Worm (Caenorhabditis elegans) whole organism, L3 larva: ENCODE data around the gene clc-4.

Source experiments
- R02D3.7 ChIP-seq: fragments of 150-350 bp; optimal IDR thresholded peaks from 2 replicates; lab custom pipeline; 2014; ENCODE audit warnings: missing biosample characterization, missing genetic modification characterization
- ZK546.5 ChIP-seq: sonication (generic microtip); optimal IDR thresholded peaks from 2 replicates; lab custom pipeline; 2017; ENCODE audit warnings: missing biosample characterization, missing genetic modification characterization
- aly-2 ChIP-seq: fragments of 150-350 bp; optimal IDR thresholded peaks from 2 replicates; lab custom pipeline; 2014; ENCODE audit warnings: missing biosample characterization, missing genetic modification characterization
- ama-1 ChIP-seq: fragments of 150-350 bp; optimal IDR thresholded peaks from 2 replicates; lab custom pipeline; 2018
- ceh-16 ChIP-seq: sonication (generic microtip); optimal IDR thresholded peaks from 2 replicates; lab custom pipeline; 2017; ENCODE audit warnings: missing biosample characterization, missing genetic modification characterization
- ceh-28 ChIP-seq: fragments of 150-350 bp; optimal IDR thresholded peaks from 2 replicates; lab custom pipeline; 2014; ENCODE audit warnings: missing biosample characterization, missing genetic modification reagents, missing genetic modification characterization
- ceh-82 ChIP-seq: fragments of 150-350 bp; optimal IDR thresholded peaks from 2 replicates; lab custom pipeline; 2014; ENCODE audit warnings: missing biosample characterization, missing genetic modification characterization
- ceh-9 ChIP-seq: sonication (generic microtip); optimal IDR thresholded peaks from 2 replicates; lab custom pipeline; 2018; ENCODE audit warnings: missing biosample characterization, missing genetic modification characterization
- daf-12 ChIP-seq: fragments of 150-350 bp; optimal IDR thresholded peaks from 2 replicates; lab custom pipeline; 2014; ENCODE audit warnings: missing biosample characterization, missing genetic modification reagents, missing genetic modification characterization
- egl-27 ChIP-seq: sonication (generic microtip); optimal IDR thresholded peaks from 4 replicates; lab custom pipeline; 2017; ENCODE audit warnings: missing biosample characterization, missing genetic modification reagents, missing genetic modification characterization
- egl-5 ChIP-seq: fragments of 150-350 bp; optimal IDR thresholded peaks from 2 replicates; lab custom pipeline; 2017; ENCODE audit warnings: missing biosample characterization, missing genetic modification reagents, missing genetic modification characterization, inconsistent platforms
- elt-1 ChIP-seq: fragments of 150-350 bp; optimal IDR thresholded peaks from 2 replicates; lab custom pipeline; 2014; ENCODE audit warnings: missing biosample characterization, missing genetic modification characterization
- elt-2 ChIP-seq: sonication (generic microtip); optimal IDR thresholded peaks from 2 replicates; lab custom pipeline; 2016; ENCODE audit warnings: missing genetic modification reagents, mild to moderate bottlenecking, missing genetic modification characterization, missing compliant biosample characterization
- elt-3 ChIP-seq, 3 experiments: fragments of 150-350 bp in 1 of 3; sonication (generic microtip) in 2 of 3; optimal IDR thresholded peaks; 2 replicates in 2 of 3; 4 replicates in 1 of 3; lab custom pipeline; 2014 to 2017; ENCODE audit warnings: missing biosample characterization in 3 of 3, missing genetic modification characterization in 3 of 3
- eor-1 ChIP-seq, 2 experiments: fragments of 150-350 bp; optimal IDR thresholded peaks; 2 replicates each; lab custom pipeline; 2014 to 2018; ENCODE audit warnings: missing biosample characterization in 2 of 2, missing genetic modification characterization in 2 of 2
- fkh-10 ChIP-seq: sonication (generic microtip); optimal IDR thresholded peaks from 2 replicates; lab custom pipeline; 2017; ENCODE audit warnings: missing biosample characterization, missing genetic modification reagents, missing genetic modification characterization
- fkh-2 ChIP-seq: fragments of 150-350 bp; optimal IDR thresholded peaks from 2 replicates; lab custom pipeline; 2014; ENCODE audit warnings: missing biosample characterization, missing genetic modification reagents, missing genetic modification characterization
- fos-1 ChIP-seq: fragments of 150-350 bp; optimal IDR thresholded peaks from 2 replicates; lab custom pipeline; 2014; ENCODE audit warnings: missing biosample characterization, missing genetic modification characterization
- jun-1 ChIP-seq: fragments of 150-350 bp; optimal IDR thresholded peaks from 2 replicates; lab custom pipeline; 2014; ENCODE audit warnings: missing biosample characterization, missing genetic modification reagents, missing genetic modification characterization
- lin-15B ChIP-seq: fragments of 150-350 bp; optimal IDR thresholded peaks from 2 replicates; lab custom pipeline; 2014; ENCODE audit warnings: missing biosample characterization, missing genetic modification characterization
- lin-39 ChIP-seq: fragments of 150-350 bp; optimal IDR thresholded peaks from 2 replicates; lab custom pipeline; 2018; ENCODE audit warnings: missing biosample characterization, missing genetic modification reagents, missing genetic modification characterization
- lsy-12 ChIP-seq: sonication (generic microtip); optimal IDR thresholded peaks from 2 replicates; lab custom pipeline; 2016; ENCODE audit warnings: mild to moderate bottlenecking, missing genetic modification characterization, missing compliant biosample characterization
- mml-1 ChIP-seq: fragments of 150-350 bp; sonication (generic microtip); optimal IDR thresholded peaks from 3 replicates; lab custom pipeline; 2014; ENCODE audit warnings: missing biosample characterization, missing genetic modification characterization
- nfya-1 ChIP-seq: sonication (generic microtip); optimal IDR thresholded peaks from 2 replicates; lab custom pipeline; 2017; ENCODE audit warnings: missing genetic modification characterization, mild to moderate bottlenecking, missing compliant biosample characterization, antibody characterized with exemption, moderate library complexity; ENCODE audit not compliant: insufficient read depth
- nhr-12 ChIP-seq: fragments of 150-350 bp; optimal IDR thresholded peaks from 2 replicates; lab custom pipeline; 2014; ENCODE audit warnings: missing biosample characterization, missing genetic modification characterization
- nhr-23 ChIP-seq: fragments of 150-350 bp; optimal IDR thresholded peaks from 2 replicates; lab custom pipeline; 2014; ENCODE audit warnings: missing biosample characterization, missing genetic modification reagents, missing genetic modification characterization
- nhr-25 ChIP-seq: sonication (generic microtip); optimal IDR thresholded peaks from 2 replicates; lab custom pipeline; 2017; ENCODE audit warnings: missing biosample characterization, missing genetic modification characterization
- nhr-67 ChIP-seq: fragments of 150-350 bp; optimal IDR thresholded peaks from 2 replicates; lab custom pipeline; 2014; ENCODE audit warnings: missing biosample characterization, missing genetic modification characterization
- nhr-77 ChIP-seq: fragments of 150-350 bp; optimal IDR thresholded peaks from 2 replicates; lab custom pipeline; 2014; ENCODE audit warnings: missing biosample characterization, missing genetic modification characterization
- sea-2 ChIP-seq: fragments of 150-350 bp; sonication (generic microtip); optimal IDR thresholded peaks from 4 replicates; lab custom pipeline; 2014; ENCODE audit warnings: missing biosample characterization, missing genetic modification reagents, missing genetic modification characterization
- skn-1 ChIP-seq: fragments of 150-350 bp; optimal IDR thresholded peaks from 2 replicates; lab custom pipeline; 2014; ENCODE audit warnings: missing biosample characterization, missing genetic modification characterization
- snpc-4 ChIP-seq: fragments of 150-350 bp; optimal IDR thresholded peaks from 2 replicates; lab custom pipeline; 2014; ENCODE audit warnings: missing biosample characterization, missing genetic modification characterization
- tbx-2 ChIP-seq: sonication (generic microtip); optimal IDR thresholded peaks from 2 replicates; lab custom pipeline; 2016; ENCODE audit warnings: mild to moderate bottlenecking, missing genetic modification characterization, missing compliant biosample characterization
- unc-39 ChIP-seq: sonication (generic microtip); optimal IDR thresholded peaks from 4 replicates; lab custom pipeline; 2017; ENCODE audit warnings: missing biosample characterization, missing genetic modification characterization
- ztf-11 ChIP-seq: fragments of 150-350 bp; optimal IDR thresholded peaks from 2 replicates; lab custom pipeline; 2014; ENCODE audit warnings: missing biosample characterization, missing genetic modification characterization
- ztf-4 ChIP-seq: fragments of 150-350 bp; optimal IDR thresholded peaks from 2 replicates; lab custom pipeline; 2014; ENCODE audit warnings: missing biosample characterization, missing genetic modification characterization

clc-4 gene

DNA sequence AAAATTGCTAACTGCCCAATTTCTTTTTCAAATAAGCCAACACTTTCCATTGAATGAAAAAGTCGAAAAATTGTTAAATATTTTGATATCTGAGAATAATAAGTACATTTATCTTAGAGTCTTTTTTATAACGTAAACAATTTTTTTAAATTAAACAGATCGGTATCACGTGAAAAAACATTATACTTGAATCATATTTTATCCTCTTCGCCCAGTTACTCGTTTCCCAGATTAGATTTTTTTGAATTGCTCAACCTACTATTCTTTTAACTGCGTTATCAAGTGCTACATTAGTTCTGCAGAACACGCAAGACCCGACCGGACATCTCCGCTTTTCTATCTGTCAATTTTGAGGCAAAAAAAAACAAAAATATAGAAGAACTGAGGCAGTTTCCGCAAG, 20.7 kb upstream of the clc-4 start, which contains the start of gene F31B12.4:
F31B12.4 (plus strand) TSS at position 301 of the 400 bp plus-strand sequence.
- no peak for TF ChIP-seq egl-5 (tag; lab: Kevin White, UChicago)
- no peak for TF ChIP-seq nhr-23 (tag; lab: Kevin White, UChicago)
- no peak for TF ChIP-seq egl-27 (tag; lab: Kevin White, UChicago)
- TF ChIP-seq fkh-2 = no peak
- TF ChIP-seq elt-2 (tag; lab: Kevin White, UChicago) = no peak
- TF ChIP-seq lsy-12 (tag; lab: Kevin White, UChicago) = no peak
- no peak for TF ChIP-seq ceh-16 (tag; lab: Kevin White, UChicago)
- TF ChIP-seq eor-1 (tag; optimal IDR thresholded peaks at IDR 0.05; lab: Kevin White, UChicago) = no peak
- no peak for TF ChIP-seq ztf-11
- no peak for TF ChIP-seq nfya-1 (tag; lab: Kevin White, UChicago)
- no peak for TF ChIP-seq tbx-2
- no peak for TF ChIP-seq R02D3.7 (tag; lab: Kevin White, UChicago)
- no peak for TF ChIP-seq aly-2 (tag; lab: Kevin White, UChicago)
- TF ChIP-seq ZK546.5 (tag; lab: Kevin White, UChicago) = no peak
- no peak for TF ChIP-seq elt-1 (tag; lab: Kevin White, UChicago)
- TF ChIP-seq nhr-77 (tag; lab: Kevin White, UChicago) = no peak
- no peak for TF ChIP-seq ama-1 (lab: Kevin White, UChicago)
- TF ChIP-seq nhr-12 = no peak
- no peak for TF ChIP-seq daf-12 (tag; lab: Kevin White, UChicago)
- TF ChIP-seq lin-39 (tag; lab: Kevin White, UChicago) = no peak

DNA sequence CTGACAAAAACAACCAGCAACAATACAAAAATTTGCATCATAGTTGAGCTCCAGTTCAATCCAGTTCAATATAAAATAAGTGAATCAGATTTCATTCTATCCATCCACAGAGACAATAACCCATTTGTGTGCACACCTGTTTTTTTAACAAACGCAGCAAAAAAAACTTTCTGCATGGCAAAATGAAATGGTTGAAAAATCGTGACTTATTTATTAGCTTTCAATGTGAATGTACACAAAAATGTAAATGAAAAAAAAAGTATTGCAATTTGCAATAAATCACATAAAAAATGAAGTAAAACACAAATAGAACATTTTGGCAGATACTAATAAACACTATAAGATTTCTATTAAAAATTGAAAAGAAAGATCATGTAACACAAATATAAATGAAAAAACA, 10.9 kb upstream of the clc-4 start, which contains the start of gene T05A10.6:
T05A10.6 (minus strand) TSS at position 101 of the 400 bp plus-strand sequence.
- TF ChIP-seq nhr-67 (tag; lab: Kevin White, UChicago) (no peak), elt-3 (tag; optimal IDR thresholded peaks at IDR 0.05; lab: Kevin White, UChicago) (no peak), ztf-4 (tag; lab: Kevin White, UChicago) (no peak), daf-12 (tag; lab: Kevin White, UChicago) (no peak), lsy-12 (tag; lab: Kevin White, UChicago) (no peak), sea-2 (GFP tag; lab: Kevin White, UChicago) (no peak)
- TF ChIP-seq, all 47 proteins: peak for 0

DNA sequence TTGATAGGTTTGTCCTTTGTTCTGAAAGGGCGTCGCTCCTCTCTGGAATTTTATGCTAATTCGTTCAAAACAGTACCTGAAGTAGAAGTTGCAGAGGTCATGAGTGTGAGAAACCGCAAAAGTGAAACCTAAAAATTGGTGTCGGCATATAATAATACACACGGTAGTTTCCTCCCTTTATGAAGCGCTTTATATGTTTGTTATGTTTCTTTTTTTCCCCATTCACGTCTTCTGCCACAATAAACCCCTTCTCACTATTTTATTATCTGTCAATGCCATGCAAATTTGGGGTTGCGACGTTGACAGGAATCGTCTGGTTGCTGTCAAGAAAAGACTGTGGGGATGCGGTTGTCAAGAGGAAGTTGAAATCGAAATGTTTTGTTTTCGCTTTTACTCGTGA, 8.7 kb upstream of the clc-4 start, which contains the start of gene vap-2:
vap-2 (minus strand) TSS at position 101 of the 400 bp plus-strand sequence.
- TF ChIP-seq ceh-9 (tag; lab: Kevin White, UChicago) = no peak
- TF ChIP-seq sea-2 (GFP tag; lab: Kevin White, UChicago) = no peak
- TF ChIP-seq ceh-28 (tag; lab: Kevin White, UChicago) = no peak
- no peak for TF ChIP-seq elt-3 (tag; optimal IDR thresholded peaks at IDR 0.05; lab: Kevin White, UChicago)
- no peak for TF ChIP-seq nhr-77 (tag; lab: Kevin White, UChicago)
- TF ChIP-seq lin-15B (tag; lab: Kevin White, UChicago) = no peak
- no peak for TF ChIP-seq ztf-11

DNA sequence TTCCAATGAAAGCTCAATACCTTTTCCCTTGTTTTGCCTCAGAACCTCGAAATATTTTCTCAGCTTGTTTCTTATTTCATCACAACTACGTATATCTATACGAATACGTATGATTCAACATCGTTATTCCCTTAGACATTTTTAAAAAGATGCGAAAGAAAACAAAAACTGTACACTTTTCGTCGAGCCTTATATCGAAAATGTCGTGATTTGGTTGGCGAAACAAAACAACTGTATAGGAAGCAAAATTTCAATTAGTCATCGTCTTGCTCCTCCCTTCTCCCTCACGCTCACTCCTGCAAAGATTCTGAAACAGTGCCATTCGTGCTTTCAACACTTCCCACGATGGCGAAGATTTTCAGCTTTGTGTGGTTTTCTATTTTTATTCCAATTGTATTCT, 3.5 kb upstream of the clc-4 start, which contains the start of gene ttr-14:
ttr-14 (plus strand) TSS at position 301 of the 400 bp plus-strand sequence.
- no peak for TF ChIP-seq lsy-12 (tag; lab: Kevin White, UChicago)
- TF ChIP-seq aly-2 (tag; lab: Kevin White, UChicago) = no peak
- no peak for TF ChIP-seq jun-1 (tag; lab: Kevin White, UChicago)
- TF ChIP-seq mml-1 (tag; lab: Kevin White, UChicago) = no peak
- TF ChIP-seq elt-2 (tag; lab: Kevin White, UChicago) = no peak
- no peak for TF ChIP-seq skn-1 (tag; lab: Kevin White, UChicago)
- TF ChIP-seq unc-39 (tag; lab: Kevin White, UChicago) = no peak
- no peak for TF ChIP-seq ceh-82
- TF ChIP-seq ceh-28 (tag; lab: Kevin White, UChicago) = no peak
- TF ChIP-seq nhr-25 (tag; lab: Kevin White, UChicago) = no peak
- TF ChIP-seq nhr-23 (tag; lab: Kevin White, UChicago) = no peak
- no peak for TF ChIP-seq fkh-10 (GFP tag; lab: Kevin White, UChicago)
- TF ChIP-seq fos-1 (tag; lab: Kevin White, UChicago) = no peak
- no peak for TF ChIP-seq snpc-4 (tag; lab: Kevin White, UChicago)
- TF ChIP-seq ztf-11 = no peak
- no peak for TF ChIP-seq fkh-2
- TF ChIP-seq, all 47 proteins: peak for 0
